Fruit fly (Drosophila melanogaster) whole organism, embryonic: ENCODE results near the gene mRpS2.

Experiments
- CG10147 ChIP-seq: fragments of 200-800 bp; sonication (Bioruptor generic); optimal IDR thresholded peaks from 2 replicates; lab custom pipeline; 2019; ENCODE audit warnings: missing biosample characterization, mild to moderate bottlenecking, missing genetic modification characterization, moderate library complexity
- CG10543 ChIP-seq: fragments of 200-800 bp; sonication (Bioruptor generic); optimal IDR thresholded peaks from 3 replicates; lab custom pipeline; 2017; ENCODE audit warnings: missing biosample characterization, mild to moderate bottlenecking, missing genetic modification characterization, moderate library complexity
- CG11247 ChIP-seq: fragments of 200-800 bp; sonication (Bioruptor generic); IDR thresholded peaks from 2 replicates; pipeline ENCODE4 v1.3.6; 2022; ENCODE audit warnings: missing biosample characterization, missing genetic modification characterization
- CG12104 ChIP-seq: fragments of 200-800 bp; sonication (Bioruptor generic); optimal IDR thresholded peaks from 3 replicates; lab custom pipeline; 2016; ENCODE audit warnings: missing biosample characterization, missing genetic modification characterization
- CG15269 ChIP-seq: fragments of 200-800 bp; sonication (Bioruptor generic); optimal IDR thresholded peaks from 2 replicates; lab custom pipeline; 2018; ENCODE audit warnings: missing biosample characterization, mild to moderate bottlenecking, missing genetic modification characterization, moderate library complexity
- CG15514 ChIP-seq: fragments of 200-800 bp; sonication (Bioruptor generic); optimal IDR thresholded peaks from 3 replicates; lab custom pipeline; 2017; ENCODE audit warnings: missing biosample characterization, missing genetic modification characterization, mild to moderate bottlenecking, moderate library complexity, missing genetic modification reagents
- CG15696 ChIP-seq: fragments of 200-800 bp; sonication (Bioruptor generic); optimal IDR thresholded peaks from 2 replicates; lab custom pipeline; 2019; ENCODE audit warnings: missing biosample characterization, mild to moderate bottlenecking, missing genetic modification characterization, moderate library complexity
- CG17385 ChIP-seq: fragments of 200-800 bp; sonication (Bioruptor generic); optimal IDR thresholded peaks from 3 replicates; lab custom pipeline; 2018; ENCODE audit warnings: missing biosample characterization, mild to moderate bottlenecking, missing genetic modification characterization
- CG17568 ChIP-seq: fragments of 200-800 bp; sonication (Bioruptor generic); optimal IDR thresholded peaks from 2 replicates; lab custom pipeline; 2018; ENCODE audit warnings: missing biosample characterization, mild to moderate bottlenecking, missing genetic modification characterization, moderate library complexity
- CG17912 ChIP-seq: fragments of 200-800 bp; sonication (Bioruptor generic); optimal IDR thresholded peaks from 2 replicates; lab custom pipeline; 2018; ENCODE audit warnings: missing biosample characterization, mild to moderate bottlenecking, missing genetic modification characterization
- CG18599 ChIP-seq: fragments of 200-800 bp; sonication (Bioruptor generic); optimal IDR thresholded peaks from 3 replicates; lab custom pipeline; 2017; ENCODE audit warnings: missing biosample characterization, missing genetic modification characterization, mild to moderate bottlenecking, moderate library complexity, missing genetic modification reagents
- CG30431 ChIP-seq: fragments of 200-800 bp; sonication (Bioruptor generic); optimal IDR thresholded peaks from 2 replicates; lab custom pipeline; 2017; ENCODE audit warnings: missing biosample characterization, missing genetic modification characterization
- CG31365 ChIP-seq: fragments of 200-800 bp; sonication (Bioruptor generic); optimal IDR thresholded peaks from 2 replicates; lab custom pipeline; 2018; ENCODE audit warnings: missing biosample characterization, mild to moderate bottlenecking, missing genetic modification characterization
- CG3281 ChIP-seq: fragments of 200-800 bp; sonication (Bioruptor generic); optimal IDR thresholded peaks from 3 replicates; lab custom pipeline; 2017; ENCODE audit warnings: missing biosample characterization, mild to moderate bottlenecking, missing genetic modification characterization
- CG3838 ChIP-seq: fragments of 200-800 bp; sonication (Bioruptor generic); optimal IDR thresholded peaks from 3 replicates; lab custom pipeline; 2016; ENCODE audit warnings: missing biosample characterization, missing genetic modification characterization
- CG4424 ChIP-seq: fragments of 200-800 bp; sonication (Bioruptor generic); optimal IDR thresholded peaks from 3 replicates; lab custom pipeline; 2016; ENCODE audit warnings: missing biosample characterization, missing genetic modification characterization
- CG4707 ChIP-seq: fragments of 200-800 bp; sonication (Bioruptor generic); optimal IDR thresholded peaks from 2 replicates; lab custom pipeline; 2018; ENCODE audit warnings: missing biosample characterization, mild to moderate bottlenecking, missing genetic modification characterization, moderate library complexity
- CG4854 ChIP-seq: fragments of 200-800 bp; sonication (Bioruptor generic); optimal IDR thresholded peaks from 2 replicates; lab custom pipeline; 2016; ENCODE audit warnings: missing biosample characterization, missing genetic modification characterization, inconsistent platforms
- CG6683 ChIP-seq: fragments of 200-800 bp; sonication (Bioruptor generic); optimal IDR thresholded peaks from 2 replicates; lab custom pipeline; 2017; ENCODE audit warnings: missing biosample characterization, mild to moderate bottlenecking, missing genetic modification characterization, missing genetic modification reagents
- CG6765 ChIP-seq: fragments of 200-800 bp; sonication (Bioruptor generic); optimal IDR thresholded peaks from 3 replicates; lab custom pipeline; 2017; ENCODE audit warnings: missing biosample characterization, mild to moderate bottlenecking, missing genetic modification characterization
- CG8765 ChIP-seq: fragments of 200-800 bp; sonication (Bioruptor generic); IDR thresholded peaks from 2 replicates; pipeline ENCODE4 v1.3.6; 2022; ENCODE audit warnings: missing biosample characterization, missing genetic modification characterization
- CG9727 ChIP-seq: fragments of 200-800 bp; sonication (Bioruptor generic); optimal IDR thresholded peaks from 3 replicates; lab custom pipeline; 2017; ENCODE audit warnings: missing biosample characterization, mild to moderate bottlenecking, missing genetic modification characterization
- CG9817 ChIP-seq: fragments of 200-800 bp; sonication (Bioruptor generic); optimal IDR thresholded peaks from 2 replicates; lab custom pipeline; 2018; ENCODE audit warnings: missing biosample characterization, mild to moderate bottlenecking, missing genetic modification characterization, moderate library complexity
- CrebB ChIP-seq: fragments of 200-800 bp; sonication (Bioruptor generic); optimal IDR thresholded peaks from 3 replicates; lab custom pipeline; 2018; ENCODE audit warnings: missing biosample characterization, mild to moderate bottlenecking, missing genetic modification characterization
- E2f2 ChIP-seq: fragments of 200-800 bp; sonication (Bioruptor generic); IDR thresholded peaks from 2 replicates; pipeline ENCODE4 v1.3.6; 2022; ENCODE audit warnings: missing biosample characterization, missing genetic modification characterization
- HHEX ChIP-seq: fragments of 200-800 bp; sonication (Bioruptor generic); optimal IDR thresholded peaks from 3 replicates; lab custom pipeline; 2017; ENCODE audit warnings: missing biosample characterization, mild to moderate bottlenecking, missing genetic modification characterization, missing genetic modification reagents
- HmgZ ChIP-seq: fragments of 200-800 bp; sonication (Bioruptor generic); optimal IDR thresholded peaks from 2 replicates; lab custom pipeline; 2018; ENCODE audit warnings: missing biosample characterization, mild to moderate bottlenecking, missing genetic modification characterization
- MTF-1 ChIP-seq: fragments of 200-800 bp; sonication (Bioruptor generic); optimal IDR thresholded peaks from 2 replicates; lab custom pipeline; 2018; ENCODE audit warnings: missing biosample characterization, mild to moderate bottlenecking, missing genetic modification characterization, borderline replicate concordance
- Nf-YC ChIP-seq: fragments of 200-800 bp; optimal IDR thresholded peaks from 3 replicates; lab custom pipeline; 2019; ENCODE audit warnings: missing biosample characterization, mild to moderate bottlenecking, missing genetic modification characterization, moderate library complexity
- PHDP ChIP-seq: fragments of 200-800 bp; sonication (Bioruptor generic); optimal IDR thresholded peaks from 3 replicates; lab custom pipeline; 2018; ENCODE audit warnings: missing biosample characterization, mild to moderate bottlenecking, missing genetic modification characterization, moderate library complexity
- Vsx1 ChIP-seq: fragments of 200-800 bp; sonication (Bioruptor generic); optimal IDR thresholded peaks from 2 replicates; lab custom pipeline; 2017; ENCODE audit warnings: missing biosample characterization, mild to moderate bottlenecking, missing genetic modification characterization, missing genetic modification reagents
- amos ChIP-seq: fragments of 200-800 bp; sonication (Bioruptor generic); IDR thresholded peaks from 2 replicates; pipeline ENCODE4 v1.3.6; 2022; ENCODE audit warnings: missing biosample characterization, missing genetic modification characterization; ENCODE audit not compliant: partially characterized antibody
- cad ChIP-seq: fragments of >200 bp; optimal IDR thresholded peaks from 2 replicates; lab custom pipeline; 2017; ENCODE audit warnings: missing biosample characterization, missing genetic modification characterization
- cas ChIP-seq: fragments of 200-800 bp; sonication (Bioruptor generic); IDR thresholded peaks from 2 replicates; pipeline ENCODE4 v1.3.6; 2022; ENCODE audit warnings: missing biosample characterization, missing genetic modification characterization
- dati ChIP-seq: fragments of 200-800 bp; sonication (Bioruptor generic); IDR thresholded peaks from 2 replicates; pipeline ENCODE4 v1.3.6; 2022; ENCODE audit warnings: missing biosample characterization, missing genetic modification characterization
- dimm ChIP-seq: fragments of 200-800 bp; sonication (Bioruptor generic); IDR thresholded peaks from 2 replicates; pipeline ENCODE4 v1.3.6; 2022; ENCODE audit warnings: missing biosample characterization, missing genetic modification characterization
- exex ChIP-seq: fragments of 200-800 bp; sonication (Bioruptor generic); optimal IDR thresholded peaks from 4 replicates; lab custom pipeline; 2018; ENCODE audit warnings: missing biosample characterization, mild to moderate bottlenecking, missing genetic modification characterization, moderate library complexity
- hkb ChIP-seq, 2 experiments: fragments of 200-800 bp in 1 of 2; fragments of >200 bp in 1 of 2; sonication (Bioruptor generic) in 1 of 2; IDR thresholded peaks in 1 of 2; optimal IDR thresholded peaks in 1 of 2; 2 replicates each; pipeline versions ENCODE4 v1.3.6 to Lab custom; 2017 to 2022; ENCODE audit warnings: missing biosample characterization in 1 of 2, missing genetic modification characterization in 1 of 2
- insv ChIP-seq, 2 experiments: fragments of 200-800 bp; sonication (Bioruptor generic); optimal IDR thresholded peaks; 3 replicates each; lab custom pipeline; 2016 to 2018; ENCODE audit warnings: missing biosample characterization in 2 of 2, missing genetic modification characterization in 2 of 2
- lab ChIP-seq: fragments of 200-800 bp; sonication (Bioruptor generic); optimal IDR thresholded peaks from 3 replicates; lab custom pipeline; 2017; ENCODE audit warnings: missing biosample characterization, missing genetic modification characterization, mild to moderate bottlenecking, moderate library complexity, missing genetic modification reagents
- otp ChIP-seq: fragments of 200-800 bp; sonication (Bioruptor generic); IDR thresholded peaks from 3 replicates; pipeline ENCODE4, ENCODE4 v1.3.6; 2022; ENCODE audit warnings: missing biosample characterization, missing genetic modification characterization
- pfk ChIP-seq: fragments of 200-800 bp; sonication (Bioruptor generic); optimal IDR thresholded peaks from 2 replicates; lab custom pipeline; 2018; ENCODE audit warnings: missing biosample characterization, mild to moderate bottlenecking, missing genetic modification characterization, moderate library complexity
- sd ChIP-seq: fragments of 200-800 bp; sonication (Bioruptor generic); optimal IDR thresholded peaks from 3 replicates; lab custom pipeline; 2018; ENCODE audit warnings: missing biosample characterization, mild to moderate bottlenecking, missing genetic modification characterization, moderate library complexity
- sug ChIP-seq: fragments of 200-800 bp; optimal IDR thresholded peaks from 2 replicates; lab custom pipeline; 2019; ENCODE audit warnings: missing biosample characterization, mild to moderate bottlenecking, missing genetic modification characterization, moderate library complexity
- vvl ChIP-seq: fragments of 200-800 bp; sonication (Bioruptor generic); IDR thresholded peaks from 2 replicates; pipeline ENCODE4 v1.3.6; 2022; ENCODE audit warnings: missing biosample characterization, missing genetic modification characterization
- wek ChIP-seq: fragments of 200-800 bp; sonication (Bioruptor generic); optimal IDR thresholded peaks from 3 replicates; lab custom pipeline; 2018; ENCODE audit warnings: missing biosample characterization, mild to moderate bottlenecking, missing genetic modification characterization, moderate library complexity
- zen ChIP-seq: fragments of 200-800 bp; sonication (Bioruptor generic); optimal IDR thresholded peaks from 3 replicates; lab custom pipeline; 2018; ENCODE audit warnings: missing biosample characterization, mild to moderate bottlenecking, missing genetic modification characterization, moderate library complexity

Gene mRpS2

dm6 chr2L:4829040-4829439, 21.2 kb downstream of the mRpS2 start (continued):
- TF ChIP-seq sug (tag; lab: Kevin White, UChicago) (peak; percentile 31), cas (GFP tag; lab: Robert Waterston, UW) (no peak), CG15514 (peak; percentile 42), CG17912 (GFP tag; lab: Kevin White, UChicago) (peak; percentile 31), Nf-YC (tag; lab: Kevin White, UChicago) (peak; percentile 7), CG17385 (GFP tag; lab: Kevin White, UChicago) (peak; percentile 12), zen (tag; lab: Kevin White, UChicago) (peak; percentile 20), CrebB (tag; lab: Kevin White, UChicago) (no peak), HmgZ (tag; lab: Kevin White, UChicago) (peak; percentile 26), otp (GFP tag; lab: Robert Waterston, UW) (no peak), sd (peak; percentile 25), CG15269 (tag; lab: Kevin White, UChicago) (peak; percentile 3), vvl (0 out of 2 replicates have a peak, but pooled peaks have one; percentile 20), amos (GFP tag; lab: Robert Waterston, UW) (no peak), CG10543 (GFP tag; lab: Kevin White, UChicago) (peak; percentile 69), CG31365 (tag; lab: Kevin White, UChicago) (no peak), PHDP (tag; lab: Kevin White, UChicago) (peak; percentile 50), CG3838 (no peak), CG18599 (peak; percentile 53), insv (GFP tag; optimal IDR thresholded peaks at IDR 0.05; lab: Kevin White, UChicago) (no peak), MTF-1 (GFP tag; lab: Kevin White, UChicago) (peak; percentile 16), CG9817 (tag; lab: Kevin White, UChicago) (peak; percentile 5), CG10147 (GFP tag; lab: Kevin White, UChicago) (peak; percentile 3), CG8765 (GFP tag; lab: Robert Waterston, UW) (no peak), dati (no peak), dimm (GFP tag; lab: Robert Waterston, UW) (no peak), CG3281 (GFP tag; lab: Kevin White, UChicago) (peak; percentile 64), hkb (optimal IDR thresholded peaks at IDR 0.05; lab: Kevin White, UChicago) (no peak), hkb (GFP tag; IDR thresholded peaks at IDR 0.05; lab: Robert Waterston, UW) (no peak), E2f2 (GFP tag; lab: Robert Waterston, UW) (peak; percentile 24; the same call in 1 of the 2 replicates), lab (GFP tag; lab: Kevin White, UChicago) (peak; percentile 63), CG17568 (GFP tag; lab: Kevin White, UChicago) (no peak), cad (no peak), CG12104 (GFP tag; lab: Kevin White, UChicago) (peak; percentile 23), CG9727 (peak; percentile 6), CG15696 (peak; percentile 2), CG6765 (GFP tag; lab: Kevin White, UChicago) (peak; percentile 57), CG4854 (no peak), CG6683 (GFP tag; lab: Kevin White, UChicago) (peak; percentile 6), wek (GFP tag; lab: Kevin White, UChicago) (peak; percentile 33), pfk (GFP tag; lab: Kevin White, UChicago) (peak; percentile 35), CG11247 (no peak), Vsx1 (peak; percentile 23), CG4424 (GFP tag; lab: Kevin White, UChicago) (no peak), exex (tag; lab: Kevin White, UChicago) (peak; percentile 24), CG4707 (no peak), HHEX (GFP tag; lab: Kevin White, UChicago) (peak; percentile 47), CG30431 (GFP tag; lab: Kevin White, UChicago) (no peak)
